Worm (Caenorhabditis elegans): ENCODE data around the gene cam-1.

DNA sequence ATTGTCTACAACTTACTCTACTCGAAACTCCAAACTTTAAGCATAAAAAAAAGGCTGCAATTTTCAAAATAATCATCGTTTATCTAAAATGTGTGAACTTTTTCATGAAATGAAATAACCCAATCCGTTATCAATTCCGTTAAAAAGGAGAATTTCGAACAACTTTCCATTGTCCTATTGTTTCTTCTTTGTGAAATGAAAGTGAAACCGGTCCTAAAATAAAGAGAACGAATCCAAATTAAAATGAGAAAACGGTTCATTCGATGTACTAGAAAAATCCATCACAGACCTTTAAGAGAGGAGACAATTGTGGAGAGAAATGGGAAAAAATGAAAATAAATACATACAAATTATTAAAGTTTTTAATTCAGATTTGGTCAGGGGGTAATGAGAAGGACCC, 14.4 kb downstream of the cam-1 start, which contains the start of gene C01G6.9:
- TF ChIP-seq nhr-237 (tag; optimal IDR thresholded peaks at IDR 0.05) (no peak), nhr-2 (tag; optimal IDR thresholded peaks at IDR 0.05) (no peak), hlh-1 (tag; optimal IDR thresholded peaks at IDR 0.05) (no peak), nhr-76 (tag; optimal IDR thresholded peaks at IDR 0.05) (no peak), elt-1 (tag; optimal IDR thresholded peaks at IDR 0.05; ENCODE audit: borderline replicate concordance, insufficient read depth) (no peak), snpc-4 (tag; optimal IDR thresholded peaks at IDR 0.05) (no peak), drap-1 (GFP tag; optimal IDR thresholded peaks at IDR 0.05) (no peak), unc-39 (tag; optimal IDR thresholded peaks at IDR 0.05) (no peak), unc-62 (GFP tag; optimal IDR thresholded peaks at IDR 0.05) (no peak), mab-5 (tag; optimal IDR thresholded peaks at IDR 0.05) (no peak), ces-1 (GFP tag; optimal IDR thresholded peaks at IDR 0.05) (no peak), pha-4 (tag; optimal IDR thresholded peaks at IDR 0.05) (no peak)

Data from whole organism, mixed stage, embryonic.